Worm (Caenorhabditis elegans) whole organism, L4 larva: Measurements from ENCODE around the gene T10C6.10.

Source experiments
- aly-2 ChIP-seq: sonication (generic microtip); optimal IDR thresholded peaks from 2 replicates; lab custom pipeline; 2018; ENCODE audit warnings: missing biosample characterization, missing genetic modification characterization
- ceh-62 ChIP-seq: sonication (generic microtip); optimal IDR thresholded peaks from 2 replicates; lab custom pipeline; 2017; ENCODE audit warnings: missing biosample characterization, missing genetic modification characterization
- egl-27 ChIP-seq: sonication (generic microtip); optimal IDR thresholded peaks from 3 replicates; lab custom pipeline; 2017; ENCODE audit warnings: missing biosample characterization, missing genetic modification reagents, missing genetic modification characterization
- fkh-10 ChIP-seq: fragments of 150-350 bp; optimal IDR thresholded peaks from 2 replicates; lab custom pipeline; 2014; ENCODE audit warnings: missing biosample characterization, missing genetic modification reagents, missing genetic modification characterization
- lin-15B ChIP-seq: fragments of 150-350 bp; sonication (generic microtip); optimal IDR thresholded peaks from 3 replicates; lab custom pipeline; 2014; ENCODE audit warnings: missing biosample characterization, missing genetic modification characterization
- lin-29 ChIP-seq: fragments of 200-800 bp; sonication (Bioruptor generic); IDR thresholded peaks from 2 replicates; pipeline ENCODE4 v1.3.6; 2022; ENCODE audit warnings: missing genetic modification reagents, missing genetic modification characterization, missing compliant biosample characterization
- lin-39 ChIP-seq: fragments of 150-350 bp; optimal IDR thresholded peaks from 2 replicates; lab custom pipeline; 2014; ENCODE audit warnings: missing biosample characterization, missing genetic modification reagents, missing genetic modification characterization
- lir-3 ChIP-seq: sonication (generic microtip); optimal IDR thresholded peaks from 2 replicates; lab custom pipeline; 2016; ENCODE audit warnings: mild to moderate bottlenecking, missing genetic modification characterization, missing compliant biosample characterization
- mdl-1 ChIP-seq, 2 experiments: fragments of 150-350 bp in 1 of 2; sonication (generic microtip) in 1 of 2; optimal IDR thresholded peaks; 2 replicates each; lab custom pipeline; 2014 to 2017; ENCODE audit warnings: missing biosample characterization in 2 of 2, missing genetic modification characterization in 2 of 2
- pha-4 ChIP-seq, 2 experiments: fragments of 150-350 bp in 1 of 2; fragments of 200-800 bp in 1 of 2; sonication (Bioruptor generic) in 1 of 2; IDR thresholded peaks in 1 of 2; optimal IDR thresholded peaks in 1 of 2; 2 replicates each; pipeline versions ENCODE4 v1.3.6 to Lab custom; 2014 to 2022; ENCODE audit warnings: missing genetic modification characterization in 2 of 2, missing genetic modification reagents in 2 of 2, missing biosample characterization in 1 of 2, missing compliant biosample characterization in 1 of 2
- pqm-1 ChIP-seq: sonication (generic microtip); optimal IDR thresholded peaks from 2 replicates; lab custom pipeline; 2017; ENCODE audit warnings: missing biosample characterization, missing genetic modification characterization
- zag-1 ChIP-seq: fragments of 150-350 bp; optimal IDR thresholded peaks from 2 replicates; lab custom pipeline; 2014; ENCODE audit warnings: missing biosample characterization, missing genetic modification characterization

DNA sequence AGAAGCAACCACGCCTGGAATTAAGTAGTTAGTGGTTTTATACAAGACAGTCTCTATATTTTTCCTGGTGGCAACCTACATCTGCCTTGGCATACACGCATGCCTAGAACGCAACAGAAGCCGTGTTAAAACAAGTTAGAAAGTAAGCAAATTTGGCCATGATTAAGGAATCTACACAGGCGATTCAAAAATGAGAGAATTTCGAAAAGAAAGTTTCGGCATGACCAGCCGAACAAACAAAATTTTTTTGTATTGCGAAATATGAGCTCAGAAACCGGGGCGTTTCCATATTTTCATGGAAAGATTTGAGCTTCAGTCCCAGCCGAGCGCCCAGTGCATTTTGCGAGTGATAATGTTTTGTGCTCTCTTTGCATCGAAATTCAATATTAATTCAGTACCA, 23.9 kb downstream of the T10C6.10 start, which contains the start of gene F14H3.15:
- TF ChIP-seq mdl-1 (tag; optimal IDR thresholded peaks at IDR 0.05; lab: Kevin White, UChicago) = no peak
- no peak for TF ChIP-seq egl-27 (tag; lab: Kevin White, UChicago)
- TF ChIP-seq pqm-1 (tag; lab: Kevin White, UChicago) = no peak
- no peak for TF ChIP-seq lir-3
- no peak for TF ChIP-seq pha-4 (GFP tag; IDR thresholded peaks at IDR 0.05; lab: Robert Waterston, UW)
- no peak for TF ChIP-seq pha-4 (tag; optimal IDR thresholded peaks at IDR 0.05; lab: Kevin White, UChicago)
- no peak for TF ChIP-seq lin-29 (GFP tag; lab: Robert Waterston, UW)
- no peak for TF ChIP-seq ceh-62 (tag; lab: Kevin White, UChicago)
- no peak for TF ChIP-seq zag-1 (tag; lab: Kevin White, UChicago)
- TF ChIP-seq aly-2 (tag; lab: Kevin White, UChicago) = no peak
- no peak for TF ChIP-seq fkh-10
- no peak for TF ChIP-seq lin-15B (tag; lab: Kevin White, UChicago)
- no peak for TF ChIP-seq lin-39 (tag; lab: Kevin White, UChicago)
